Fruit fly (Drosophila melanogaster) whole organism, prepupa: ENCODE data around the gene grim.

ENCODE experiments used
- CG10631 ChIP-seq: fragments of 200-800 bp; sonication (Bioruptor generic); optimal IDR thresholded peaks from 2 replicates; lab custom pipeline; 2016; ENCODE audit warnings: missing biosample characterization, missing genetic modification characterization
- CG10669 ChIP-seq: fragments of 200-800 bp; sonication (Bioruptor generic); optimal IDR thresholded peaks from 3 replicates; lab custom pipeline; 2018; ENCODE audit warnings: missing biosample characterization, mild to moderate bottlenecking, missing genetic modification characterization, moderate library complexity
- CG11294 ChIP-seq: fragments of 200-800 bp; sonication (Bioruptor generic); IDR thresholded peaks from 2 replicates; pipeline ENCODE4 v1.3.6; 2022; ENCODE audit warnings: missing biosample characterization, missing genetic modification characterization
- CG11902 ChIP-seq: fragments of 200-800 bp; sonication (Bioruptor generic); optimal IDR thresholded peaks from 3 replicates; lab custom pipeline; 2016; ENCODE audit warnings: missing biosample characterization, missing genetic modification characterization
- CG1621 ChIP-seq: fragments of 200-800 bp; sonication (Bioruptor generic); optimal IDR thresholded peaks from 3 replicates; lab custom pipeline; 2018; ENCODE audit warnings: missing biosample characterization, mild to moderate bottlenecking, missing genetic modification characterization
- CG31627 ChIP-seq: fragments of 200-800 bp; sonication (Bioruptor generic); optimal IDR thresholded peaks from 3 replicates; lab custom pipeline; 2016; ENCODE audit warnings: missing biosample characterization, missing genetic modification characterization
- CG32006 ChIP-seq: fragments of 200-800 bp; sonication (Bioruptor generic); optimal IDR thresholded peaks from 3 replicates; lab custom pipeline; 2017; ENCODE audit warnings: missing biosample characterization, mild to moderate bottlenecking, missing genetic modification characterization
- CG3919 ChIP-seq: fragments of 200-800 bp; sonication (Bioruptor generic); optimal IDR thresholded peaks from 3 replicates; lab custom pipeline; 2016; ENCODE audit warnings: missing biosample characterization, missing genetic modification characterization
- CG6792 ChIP-seq: fragments of 200-800 bp; sonication (Bioruptor generic); optimal IDR thresholded peaks from 3 replicates; lab custom pipeline; 2016; ENCODE audit warnings: missing biosample characterization, missing genetic modification characterization
- CG6808 ChIP-seq: fragments of 200-800 bp; sonication (Bioruptor generic); optimal IDR thresholded peaks from 3 replicates; lab custom pipeline; 2017; ENCODE audit warnings: missing biosample characterization, missing genetic modification characterization, mild to moderate bottlenecking, moderate library complexity, missing genetic modification reagents
- CG7368 ChIP-seq: fragments of 200-800 bp; sonication (Bioruptor generic); optimal IDR thresholded peaks from 3 replicates; lab custom pipeline; 2016; ENCODE audit warnings: missing biosample characterization, missing genetic modification characterization
- CG8319 ChIP-seq: fragments of 200-800 bp; sonication (Bioruptor generic); optimal IDR thresholded peaks from 3 replicates; lab custom pipeline; 2016; ENCODE audit warnings: missing biosample characterization, missing genetic modification characterization
- Eip78C ChIP-seq: fragments of 200-800 bp; sonication (Bioruptor generic); peaks from one replicate; lab custom pipeline; 2016; ENCODE audit warnings: missing biosample characterization, missing genetic modification characterization
- Ets21C ChIP-seq: fragments of 200-800 bp; sonication (Bioruptor generic); optimal IDR thresholded peaks from 3 replicates; lab custom pipeline; 2016; ENCODE audit warnings: missing biosample characterization, missing genetic modification characterization
- Ets96B ChIP-seq: fragments of 200-800 bp; optimal IDR thresholded peaks from 2 replicates; lab custom pipeline; 2019; ENCODE audit warnings: missing biosample characterization, mild to moderate bottlenecking, missing genetic modification characterization, moderate library complexity
- Gug ChIP-seq: fragments of 200-800 bp; sonication (Bioruptor generic); IDR thresholded peaks from 2 replicates; pipeline ENCODE4 v1.3.6; 2022; ENCODE audit warnings: missing biosample characterization, missing genetic modification characterization
- Hr38 ChIP-seq: sonication (Bioruptor generic); optimal IDR thresholded peaks from 2 replicates; lab custom pipeline; 2016; ENCODE audit warnings: missing biosample characterization, missing genetic modification characterization
- Hr39 ChIP-seq: fragments of 200-800 bp; sonication (Bioruptor generic); optimal IDR thresholded peaks from 2 replicates; lab custom pipeline; 2016; ENCODE audit warnings: missing biosample characterization, missing genetic modification characterization
- Hr4 ChIP-seq: fragments of 200-800 bp; sonication (Bioruptor generic); optimal IDR thresholded peaks from 3 replicates; lab custom pipeline; 2016; ENCODE audit warnings: missing biosample characterization, missing genetic modification characterization
- Lpt ChIP-seq: fragments of 200-800 bp; sonication (Bioruptor generic); optimal IDR thresholded peaks from 3 replicates; lab custom pipeline; 2016; ENCODE audit warnings: missing biosample characterization, missing genetic modification characterization
- Met ChIP-seq: fragments of 200-800 bp; sonication (Bioruptor generic); optimal IDR thresholded peaks from 3 replicates; lab custom pipeline; 2016; ENCODE audit warnings: missing biosample characterization, missing genetic modification characterization
- OdsH ChIP-seq: fragments of 200-800 bp; sonication (Bioruptor generic); optimal IDR thresholded peaks from 3 replicates; lab custom pipeline; 2016; ENCODE audit warnings: missing biosample characterization, missing genetic modification characterization
- achi ChIP-seq: fragments of 200-800 bp; sonication (Bioruptor generic); optimal IDR thresholded peaks from 3 replicates; lab custom pipeline; 2016; ENCODE audit warnings: missing biosample characterization, missing genetic modification characterization
- dac ChIP-seq: fragments of 200-800 bp; sonication (Bioruptor generic); optimal IDR thresholded peaks from 2 replicates; lab custom pipeline; 2017; ENCODE audit warnings: missing biosample characterization, mild to moderate bottlenecking, missing genetic modification characterization
- esn ChIP-seq: fragments of 200-800 bp; sonication (Bioruptor generic); optimal IDR thresholded peaks from 2 replicates; lab custom pipeline; 2016; ENCODE audit warnings: missing biosample characterization, mild to moderate bottlenecking, missing genetic modification characterization, moderate library complexity
- fd59A ChIP-seq: fragments of 200-800 bp; sonication (Bioruptor generic); optimal IDR thresholded peaks from 2 replicates; lab custom pipeline; 2017; ENCODE audit warnings: missing biosample characterization, mild to moderate bottlenecking, missing genetic modification characterization, missing genetic modification reagents
- fd85E ChIP-seq: fragments of 200-800 bp; sonication (Bioruptor generic); optimal IDR thresholded peaks from 3 replicates; lab custom pipeline; 2016; ENCODE audit warnings: missing biosample characterization, missing genetic modification characterization
- lz ChIP-seq: fragments of 200-800 bp; sonication (Bioruptor generic); optimal IDR thresholded peaks from 3 replicates; lab custom pipeline; 2016; ENCODE audit warnings: missing biosample characterization, missing genetic modification characterization
- net ChIP-seq: fragments of 200-800 bp; sonication (Bioruptor generic); optimal IDR thresholded peaks from 3 replicates; lab custom pipeline; 2016; ENCODE audit warnings: missing biosample characterization, missing genetic modification characterization
- salr ChIP-seq, 2 experiments: fragments of 200-800 bp; sonication (Bioruptor generic); optimal IDR thresholded peaks; 3 replicates each; lab custom pipeline; 2016 to 2018; ENCODE audit warnings: missing biosample characterization in 2 of 2, missing genetic modification characterization in 2 of 2, mild to moderate bottlenecking in 1 of 2
- spab ChIP-seq: fragments of 200-800 bp; sonication (Bioruptor generic); optimal IDR thresholded peaks from 2 replicates; lab custom pipeline; 2017; ENCODE audit warnings: missing biosample characterization, mild to moderate bottlenecking, missing genetic modification characterization, missing genetic modification reagents

grim gene

dm6 chr3L:18305792-18306191, 1.6 kb upstream of the grim start:
- no peak for TF ChIP-seq Eip78C (GFP tag; lab: Kevin White, UChicago)
- no peak for TF ChIP-seq achi (GFP tag; lab: Kevin White, UChicago)
- TF ChIP-seq Ets21C (GFP tag; lab: Kevin White, UChicago) = no peak
- TF ChIP-seq CG32006 (GFP tag; lab: Kevin White, UChicago) = no peak
- no peak for TF ChIP-seq OdsH (GFP tag; lab: Kevin White, UChicago)
- TF ChIP-seq Hr4 (GFP tag; lab: Kevin White, UChicago) = no peak
- no peak for TF ChIP-seq CG6808 (GFP tag; lab: Kevin White, UChicago)

DNA sequence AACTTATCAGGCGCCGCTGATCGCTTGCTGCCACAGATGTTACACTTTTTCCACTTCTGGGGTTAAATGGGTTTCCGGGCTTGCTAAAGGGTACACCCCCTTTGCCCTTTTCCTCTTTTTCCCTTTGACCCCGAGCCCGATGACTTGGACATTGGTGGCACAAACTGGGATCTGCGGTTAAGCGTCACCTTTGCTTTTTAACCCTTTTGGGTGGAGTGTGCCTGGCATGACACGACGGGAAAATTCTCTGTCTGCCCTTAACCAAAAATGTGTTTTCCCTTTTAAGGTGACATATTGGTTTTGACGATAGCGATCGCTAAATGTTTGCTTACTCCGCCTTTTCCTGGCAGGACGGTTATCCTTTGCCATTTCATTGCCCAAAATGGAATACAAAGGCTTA, 2.2 kb downstream of the grim start:
- TF ChIP-seq achi (GFP tag; lab: Kevin White, UChicago) (no peak), CG10631 (GFP tag; lab: Kevin White, UChicago) (no peak), esn (no peak), salr (GFP tag; optimal IDR thresholded peaks at IDR 0.05; lab: Kevin White, UChicago) (no peak), lz (GFP tag; lab: Kevin White, UChicago) (no peak), Ets96B (tag; lab: Kevin White, UChicago) (no peak), CG32006 (GFP tag; lab: Kevin White, UChicago) (no peak), spab (GFP tag; lab: Kevin White, UChicago) (no peak), CG3919 (GFP tag; lab: Kevin White, UChicago) (no peak)

dm6 chr3L:18301160-18301559, 3.1 kb downstream of the grim start, which contains the start of gene CG13700:
CG13700 (minus strand) TSS chr3L:18301260.
- TF ChIP-seq Hr39 (GFP tag; lab: Kevin White, UChicago) (no peak), fd59A (no peak), Hr38 (GFP tag; lab: Kevin White, UChicago) (no peak), net (GFP tag; lab: Kevin White, UChicago) (no peak), CG10669 (GFP tag; lab: Kevin White, UChicago) (no peak), OdsH (GFP tag; lab: Kevin White, UChicago) (no peak)

DNA sequence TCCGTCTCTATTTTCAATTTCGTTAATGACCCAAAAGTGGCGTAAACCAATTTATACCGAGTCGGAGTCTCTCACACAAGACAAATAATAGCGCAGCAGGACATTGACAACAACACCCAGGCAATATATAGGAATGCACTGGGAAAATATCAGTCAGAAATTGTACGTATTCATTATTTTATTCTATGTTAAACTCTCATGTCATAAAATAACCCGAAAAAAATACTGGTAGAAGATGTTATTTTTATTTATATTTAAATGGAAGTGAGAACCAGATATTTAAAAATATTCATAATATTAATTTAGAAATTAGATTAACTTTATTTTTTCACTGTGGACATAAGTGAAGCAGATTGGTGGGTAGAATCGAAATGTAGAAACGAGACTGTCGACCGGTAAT, 6.9 kb downstream of the grim start:
- TF ChIP-seq Lpt (GFP tag; lab: Kevin White, UChicago) (no peak), CG6792 (GFP tag; lab: Kevin White, UChicago) (no peak), Gug (GFP tag; lab: Robert Waterston, UW) (no peak), CG8319 (GFP tag; lab: Kevin White, UChicago) (no peak), CG11294 (GFP tag; lab: Robert Waterston, UW) (no peak), CG10669 (GFP tag; lab: Kevin White, UChicago) (no peak), CG11902 (GFP tag; lab: Kevin White, UChicago) (no peak), dac (GFP tag; lab: Kevin White, UChicago) (no peak), net (GFP tag; lab: Kevin White, UChicago) (no peak), CG7368 (GFP tag; lab: Kevin White, UChicago) (no peak), CG1621 (tag; lab: Kevin White, UChicago) (no peak)

DNA sequence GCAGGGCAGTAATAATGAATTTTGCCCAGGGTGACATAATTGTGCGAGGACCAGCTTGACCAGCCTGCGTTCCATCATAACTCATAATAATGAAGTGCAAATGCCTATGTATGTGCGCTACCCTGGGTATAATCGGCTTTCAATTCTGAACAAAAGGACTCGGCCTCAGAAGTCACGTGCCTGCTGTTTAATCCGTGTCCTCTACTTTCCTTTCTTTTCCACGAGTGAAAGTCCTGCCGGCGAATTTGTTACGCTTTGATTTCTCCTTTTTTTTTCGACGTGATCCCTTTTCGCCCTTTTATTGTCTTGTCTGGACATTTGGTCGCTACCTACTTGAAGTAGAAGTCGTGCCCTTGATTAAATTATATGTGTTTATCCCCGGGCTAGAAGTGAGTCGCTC, 7.8 kb downstream of the grim start:
- no peak for TF ChIP-seq fd59A
- no peak for TF ChIP-seq CG31627 (GFP tag; lab: Kevin White, UChicago)
- TF ChIP-seq fd85E = no peak
- no peak for TF ChIP-seq Hr38 (GFP tag; lab: Kevin White, UChicago)
- TF ChIP-seq Met (GFP tag; lab: Kevin White, UChicago) = no peak
